ENCODE assay signal across 3 worm cellular contexts in the genomic region with DNA sequence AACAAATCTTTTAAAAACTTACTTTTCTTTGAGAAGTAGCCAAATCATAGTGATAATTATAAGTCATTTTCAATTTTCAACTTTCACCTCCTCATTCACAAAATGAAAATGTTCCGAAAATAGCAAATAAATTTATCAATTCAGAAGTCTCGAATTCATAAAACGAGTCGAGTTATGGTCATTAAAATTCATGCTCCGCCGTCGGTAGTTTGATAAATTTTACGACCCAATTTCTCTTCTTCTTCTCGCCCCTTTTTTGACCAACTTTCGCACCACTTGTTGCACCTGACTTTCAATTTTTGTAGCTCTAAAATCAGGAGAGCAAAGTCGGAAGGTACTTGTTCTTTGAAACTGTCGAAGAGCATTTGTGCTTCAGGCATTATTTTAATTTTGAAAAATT.
TF ChIP-seq lines count a peak whose summit lies in the region.

A gene (minus strand): TSS at position 239 of the 400 bp plus-strand sequence.

TF ChIP-seq in whole organism, L3 larva, 47 proteins besides CTCF, POLR2A, EP300 and RAD21:
- TF ChIP-seq zag-1 (tag; optimal IDR thresholded peaks at IDR 0.05; lab: Kevin White, UChicago) (no peak), sea-2 (GFP tag; optimal IDR thresholded peaks at IDR 0.05; lab: Kevin White, UChicago) (no peak), egl-27 (tag; optimal IDR thresholded peaks at IDR 0.05; lab: Kevin White, UChicago) (no peak), daf-12 (tag; optimal IDR thresholded peaks at IDR 0.05; lab: Kevin White, UChicago) (no peak), elt-2 (tag; optimal IDR thresholded peaks at IDR 0.05; lab: Kevin White, UChicago) (peak; percentile 53), nhr-23 (tag; optimal IDR thresholded peaks at IDR 0.05; lab: Kevin White, UChicago) (no peak), snpc-4 (tag; optimal IDR thresholded peaks at IDR 0.05; lab: Kevin White, UChicago) (no peak), ztf-4 (tag; optimal IDR thresholded peaks at IDR 0.05; lab: Kevin White, UChicago) (no peak), pqm-1 (tag; optimal IDR thresholded peaks at IDR 0.05; lab: Kevin White, UChicago) (peak; percentile 11)

TF ChIP-seq in whole organism, L4 larva, 104 proteins besides CTCF, POLR2A, EP300 and RAD21:
- TF ChIP-seq php-3 (GFP tag; IDR thresholded peaks at IDR 0.05; lab: Robert Waterston, UW) (peak; percentile 79), nhr-28 (tag; optimal IDR thresholded peaks at IDR 0.05; lab: Kevin White, UChicago) (peak; percentile 35), nhr-42 (GFP tag; IDR thresholded peaks at IDR 0.05; lab: Robert Waterston, UW) (no peak), mep-1 (tag; optimal IDR thresholded peaks at IDR 0.05; lab: Kevin White, UChicago) (no peak), aly-2 (tag; optimal IDR thresholded peaks at IDR 0.05; lab: Kevin White, UChicago) (no peak), dve-1 (tag; optimal IDR thresholded peaks at IDR 0.05; lab: Kevin White, UChicago; ENCODE audit: insufficient read depth) (peak; percentile 5), lin-1 (GFP tag; IDR thresholded peaks at IDR 0.05; lab: Robert Waterston, UW) (no peak)
TF ChIP-seq in whole organism, L4 larva: peak in this region for 3.

TF ChIP-seq in whole organism, young adult, 124 proteins besides CTCF, POLR2A, EP300 and RAD21:
- TF ChIP-seq nhr-80 (tag; optimal IDR thresholded peaks at IDR 0.05; lab: Kevin White, UChicago) (peak; percentile 29), bed-2 (GFP tag; IDR thresholded peaks at IDR 0.05; lab: Robert Waterston, UW) (no peak), lsy-27 (tag; optimal IDR thresholded peaks at IDR 0.05; lab: Kevin White, UChicago; ENCODE audit: borderline replicate concordance, insufficient read depth) (no peak), ceh-100 (GFP tag; IDR thresholded peaks at IDR 0.05; lab: Robert Waterston, UW) (no peak), ztf-18 (tag; optimal IDR thresholded peaks at IDR 0.05; lab: Kevin White, UChicago) (no peak), madf-6 (GFP tag; IDR thresholded peaks at IDR 0.05; lab: Robert Waterston, UW) (no peak), chd-7 (tag; optimal IDR thresholded peaks at IDR 0.05; lab: Kevin White, UChicago) (no peak)
